Worm (Caenorhabditis elegans): ENCODE measurements around the gene T24E12.2.

The T24E12.2 gene

ce11 chrII:3788356-3788962, 5.7 kb downstream of the T24E12.2 start:
- TF ChIP-seq madf-6 (GFP tag; IDR thresholded peaks at IDR 0.05) (no peak), B0336.3 (GFP tag; IDR thresholded peaks at IDR 0.05) (no peak), T26A5.8 (tag; optimal IDR thresholded peaks at IDR 0.05) (no peak), ccch-3 (GFP tag; optimal IDR thresholded peaks at IDR 0.05) (no peak), F57A8.1 (GFP tag; optimal IDR thresholded peaks at IDR 0.05) (no peak), ztf-6 (GFP tag; IDR thresholded peaks at IDR 0.05) (no peak), Y53F4B.3 (GFP tag; IDR thresholded peaks at IDR 0.05) (no peak), nhr-179 (tag; optimal IDR thresholded peaks at IDR 0.05) (no peak), mcd-1 (GFP tag; IDR thresholded peaks at IDR 0.05) (no peak), T07F8.4 (tag; optimal IDR thresholded peaks at IDR 0.05) (no peak), let-526 (GFP tag; IDR thresholded peaks at IDR 0.05) (no peak), F55B11.4 (tag; optimal IDR thresholded peaks at IDR 0.05; ENCODE audit: borderline replicate concordance, insufficient read depth) (no peak), attf-5 (GFP tag; optimal IDR thresholded peaks at IDR 0.05) (no peak), ztf-22 (GFP tag; optimal IDR thresholded peaks at IDR 0.05) (no peak), fkh-3 (tag; optimal IDR thresholded peaks at IDR 0.05) (no peak), ceh-58 (GFP tag; IDR thresholded peaks at IDR 0.05) (no peak)

ce11 chrII:3793336-3793735, 10.6 kb downstream of the T24E12.2 start, which contains the start of gene fbxb-99:
TSS of gene fbxb-99 (minus strand) at chrII:3793436.
- TF ChIP-seq ekl-4 (GFP tag; IDR thresholded peaks at IDR 0.05) (no peak), let-526 (GFP tag; IDR thresholded peaks at IDR 0.05) (no peak), K12H6.12 (tag; optimal IDR thresholded peaks at IDR 0.05) (no peak), nhr-120 (GFP tag; IDR thresholded peaks at IDR 0.05) (no peak), ceh-91 (GFP tag; IDR thresholded peaks at IDR 0.05) (no peak), nfya-1 (tag; optimal IDR thresholded peaks at IDR 0.05; ENCODE audit: borderline replicate concordance, insufficient read depth) (no peak), Y53G8AR.9 (GFP tag; conservative IDR thresholded peaks at IDR 0.05) (no peak), chd-7 (tag; optimal IDR thresholded peaks at IDR 0.05) (no peak), zim-3 (tag; optimal IDR thresholded peaks at IDR 0.05) (no peak), unc-62 (GFP tag; optimal IDR thresholded peaks at IDR 0.05) (no peak), aptf-3 (GFP tag; IDR thresholded peaks at IDR 0.05) (no peak), ztf-18 (tag; optimal IDR thresholded peaks at IDR 0.05) (no peak)

- TF ChIP-seq ccch-3 (GFP tag; optimal IDR thresholded peaks at IDR 0.05) (no peak), dpl-1 (GFP tag; optimal IDR thresholded peaks at IDR 0.05) (no peak), tbp1 (GFP tag; optimal IDR thresholded peaks at IDR 0.05) (no peak), rpc-1 (optimal IDR thresholded peaks at IDR 0.05) (no peak), rpc-1 (tag; optimal IDR thresholded peaks at IDR 0.05) (no peak), snpc-1.1 (tag; optimal IDR thresholded peaks at IDR 0.05; ENCODE audit: insufficient read depth) (no peak)
Measured at ce11 chrII:3795323-3795722, 12.6 kb downstream of the T24E12.2 start, which contains the start of gene Y8A9A.2. TSS of gene Y8A9A.2 (plus strand) at chrII:3795623.

- TF ChIP-seq ceh-91 (GFP tag; IDR thresholded peaks at IDR 0.05) (no peak), ama-1 (optimal IDR thresholded peaks at IDR 0.05) (no peak), ama-1 (GFP tag; optimal IDR thresholded peaks at IDR 0.05) (no peak), tbx-9 (tag; optimal IDR thresholded peaks at IDR 0.05; ENCODE audit: borderline replicate concordance) (no peak), nfya-2 (GFP tag; IDR thresholded peaks at IDR 0.05) (no peak), cebp-2 (GFP tag; IDR thresholded peaks at IDR 0.05) (no peak), bed-2 (GFP tag; IDR thresholded peaks at IDR 0.05) (no peak), sptf-2 (GFP tag; optimal IDR thresholded peaks at IDR 0.05) (no peak), tlf-1 (GFP tag; optimal IDR thresholded peaks at IDR 0.05) (no peak), hrde-1 (tag; optimal IDR thresholded peaks at IDR 0.05; ENCODE audit: borderline replicate concordance) (no peak), T07F8.4 (tag; optimal IDR thresholded peaks at IDR 0.05) (no peak), pha-4 (tag; optimal IDR thresholded peaks at IDR 0.05) (no peak), F52B5.7 (tag; optimal IDR thresholded peaks at IDR 0.05) (no peak), B0019.2 (GFP tag; conservative IDR thresholded peaks at IDR 0.05) (no peak), hsf-1 (GFP tag; IDR thresholded peaks at IDR 0.05) (no peak), F10E7.11 (tag; optimal IDR thresholded peaks at IDR 0.05) (no peak), dpff-1 (tag; optimal IDR thresholded peaks at IDR 0.05) (no peak), nhr-120 (GFP tag; IDR thresholded peaks at IDR 0.05) (no peak)
Measured at ce11 chrII:3803219-3803618, 20.5 kb downstream of the T24E12.2 start, which contains the start of gene ins-32. TSS of gene ins-32 (minus strand) at chrII:3803319.

Data from whole organism, young adult.